Fruit fly (Drosophila melanogaster) whole organism, adult: Measurements from ENCODE around the gene Epp.

ENCODE experiments used
- CG5204 ChIP-seq: fragments of 200-800 bp; sonication (Bioruptor generic); optimal IDR thresholded peaks from 2 replicates; lab custom pipeline; 2016; ENCODE audit warnings: missing biosample characterization, missing genetic modification characterization
- CG7101 ChIP-seq: fragments of 200-800 bp; sonication (Bioruptor generic); optimal IDR thresholded peaks from 2 replicates; lab custom pipeline; 2018; ENCODE audit warnings: missing biosample characterization, mild to moderate bottlenecking, missing genetic modification characterization, moderate library complexity
- Mnt ChIP-seq: fragments of 200-800 bp; sonication (Bioruptor generic); optimal IDR thresholded peaks from 2 replicates; lab custom pipeline; 2016; ENCODE audit warnings: missing biosample characterization, mild to moderate bottlenecking, missing genetic modification characterization

DNA sequence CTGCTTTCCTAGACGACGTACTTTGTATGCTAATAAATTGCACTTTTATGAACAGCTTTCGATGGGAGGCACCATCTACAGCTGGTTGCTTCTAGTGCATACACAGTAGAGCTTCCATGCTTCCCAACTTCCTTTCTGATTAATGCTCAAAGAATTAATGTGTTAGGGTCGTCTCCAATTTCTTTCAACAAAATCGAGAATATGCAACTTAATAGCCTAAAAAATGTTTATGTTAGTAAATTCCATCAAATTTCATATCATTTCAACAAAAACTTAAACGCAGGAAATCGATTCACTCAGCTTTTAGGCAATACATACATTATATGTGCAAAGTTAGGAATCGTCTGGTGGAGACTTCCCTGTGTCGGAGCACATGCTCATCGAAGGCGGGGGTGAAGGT is 31.4 kb upstream of the Epp start:
- no peak for TF ChIP-seq CG5204
- TF ChIP-seq Mnt (GFP tag; lab: Kevin White, UChicago): no peak
- TF ChIP-seq CG7101 (tag; lab: Kevin White, UChicago): no peak
